Fruit fly (Drosophila melanogaster) whole organism: ENCODE measurements around the gene sau.

Experiments
- CG8478 ChIP-seq: fragments of >200 bp; optimal IDR thresholded peaks from 2 replicates; lab custom pipeline; 2018; ENCODE audit warnings: inconsistent platforms
- Dll ChIP-seq: fragments of >200 bp; optimal IDR thresholded peaks from 2 replicates; lab custom pipeline; 2017
- pan ChIP-seq: fragments of >200 bp; optimal IDR thresholded peaks from 2 replicates; lab custom pipeline; 2017
- psq ChIP-seq: fragments of >200 bp; optimal IDR thresholded peaks from 2 replicates; lab custom pipeline; 2017
- usp ChIP-seq: fragments of >200 bp; optimal IDR thresholded peaks from 2 replicates; lab custom pipeline; 2017; ENCODE audit warnings: missing biosample characterization, missing genetic modification characterization, mixed read lengths

- no peak for TF ChIP-seq usp (GFP tag; lab: Kevin White, UChicago)
- TF ChIP-seq CG8478 (lab: Kevin White, UChicago) = no peak
- no peak for TF ChIP-seq pan (lab: Kevin White, UChicago)
- TF ChIP-seq psq (lab: Kevin White, UChicago) = no peak
- no peak for TF ChIP-seq Dll (lab: Kevin White, UChicago)
Measured at dm6 chr2L:2252241-2252640, 26.1 kb downstream of the sau start, which contains the start of gene CG17239.
